Fruit fly (Drosophila melanogaster) whole organism, embryonic: ENCODE results near the gene CG9130.

Source experiments
- Aef1 ChIP-seq: fragments of 200-800 bp; sonication (Bioruptor generic); IDR thresholded peaks from 3 replicates; pipeline ENCODE4 v1.3.6; 2022; ENCODE audit warnings: missing biosample characterization, missing genetic modification characterization
- Antp ChIP-seq: fragments of 200-800 bp; sonication (Bioruptor generic); optimal IDR thresholded peaks from 3 replicates; lab custom pipeline; 2016; ENCODE audit warnings: missing biosample characterization, missing genetic modification characterization
- Blimp-1 ChIP-seq: fragments of 200-800 bp; sonication (Bioruptor generic); optimal IDR thresholded peaks from 3 replicates; lab custom pipeline; 2018; ENCODE audit warnings: missing biosample characterization, missing genetic modification characterization, mild to moderate bottlenecking, moderate library complexity, missing genetic modification reagents
- CG10147 ChIP-seq: fragments of 200-800 bp; sonication (Bioruptor generic); optimal IDR thresholded peaks from 2 replicates; lab custom pipeline; 2019; ENCODE audit warnings: missing biosample characterization, mild to moderate bottlenecking, missing genetic modification characterization, moderate library complexity
- CG11560 ChIP-seq: fragments of 200-800 bp; sonication (Bioruptor generic); IDR thresholded peaks from 3 replicates; pipeline ENCODE4 v1.3.6; 2022; ENCODE audit warnings: missing biosample characterization, missing genetic modification characterization
- CG12391 ChIP-seq: fragments of 200-800 bp; sonication (Bioruptor generic); optimal IDR thresholded peaks from 3 replicates; lab custom pipeline; 2018; ENCODE audit warnings: missing biosample characterization, mild to moderate bottlenecking, missing genetic modification characterization, moderate library complexity
- CG12942 ChIP-seq: fragments of 200-800 bp; sonication (Bioruptor generic); optimal IDR thresholded peaks from 3 replicates; lab custom pipeline; 2016; ENCODE audit warnings: missing biosample characterization, missing genetic modification characterization
- CG13775 ChIP-seq: fragments of 200-800 bp; sonication (Bioruptor generic); optimal IDR thresholded peaks from 3 replicates; lab custom pipeline; 2017; ENCODE audit warnings: missing biosample characterization, mild to moderate bottlenecking, missing genetic modification characterization
- CG14667 ChIP-seq: fragments of 200-800 bp; sonication (Bioruptor generic); IDR thresholded peaks from 2 replicates; pipeline ENCODE4 v1.3.6; 2022; ENCODE audit warnings: missing biosample characterization, missing genetic modification characterization
- CG1602 ChIP-seq: fragments of 200-800 bp; sonication (Bioruptor generic); optimal IDR thresholded peaks from 3 replicates; lab custom pipeline; 2016; ENCODE audit warnings: missing biosample characterization, missing genetic modification characterization
- CG2129 ChIP-seq: fragments of 200-800 bp; sonication (Bioruptor generic); IDR thresholded peaks from 2 replicates; pipeline ENCODE4 v1.3.6; 2022; ENCODE audit warnings: missing biosample characterization, missing genetic modification characterization; ENCODE audit not compliant: partially characterized antibody
- CG2199 ChIP-seq: fragments of 200-800 bp; sonication (Bioruptor generic); IDR thresholded peaks from 3 replicates; pipeline ENCODE4 v1.3.6; 2022; ENCODE audit warnings: missing biosample characterization, missing genetic modification characterization
- CG32532 ChIP-seq: fragments of 200-800 bp; sonication (Bioruptor generic); IDR thresholded peaks from 2 replicates; pipeline ENCODE4 v1.3.6; 2022; ENCODE audit warnings: missing biosample characterization, missing genetic modification characterization
- CG3281 ChIP-seq: fragments of 200-800 bp; sonication (Bioruptor generic); optimal IDR thresholded peaks from 3 replicates; lab custom pipeline; 2017; ENCODE audit warnings: missing biosample characterization, mild to moderate bottlenecking, missing genetic modification characterization
- CG34224 ChIP-seq: fragments of 200-800 bp; sonication (Bioruptor generic); IDR thresholded peaks from 3 replicates; pipeline ENCODE4 v1.3.6; 2022; ENCODE audit warnings: missing biosample characterization, missing genetic modification characterization; ENCODE audit not compliant: partially characterized antibody
- CG3847 ChIP-seq: fragments of 200-800 bp; sonication (Bioruptor generic); IDR thresholded peaks from 2 replicates; pipeline ENCODE4 v1.3.6; 2022; ENCODE audit warnings: missing biosample characterization, missing genetic modification characterization
- CG4707 ChIP-seq: fragments of 200-800 bp; sonication (Bioruptor generic); optimal IDR thresholded peaks from 2 replicates; lab custom pipeline; 2018; ENCODE audit warnings: missing biosample characterization, mild to moderate bottlenecking, missing genetic modification characterization, moderate library complexity
- CG6791 ChIP-seq: fragments of 200-800 bp; sonication (Bioruptor generic); IDR thresholded peaks from 3 replicates; pipeline ENCODE4 v1.3.6; 2022; ENCODE audit warnings: missing biosample characterization, missing genetic modification characterization; ENCODE audit not compliant: partially characterized antibody
- CG7987 ChIP-seq: fragments of 200-800 bp; sonication (Bioruptor generic); optimal IDR thresholded peaks from 2 replicates; lab custom pipeline; 2018; ENCODE audit warnings: missing biosample characterization, mild to moderate bottlenecking, missing genetic modification characterization, moderate library complexity
- CG9797 ChIP-seq: fragments of 200-800 bp; sonication (Bioruptor generic); optimal IDR thresholded peaks from 3 replicates; lab custom pipeline; 2018; ENCODE audit warnings: missing biosample characterization, mild to moderate bottlenecking, missing genetic modification characterization
- CG9817 ChIP-seq: fragments of 200-800 bp; sonication (Bioruptor generic); optimal IDR thresholded peaks from 2 replicates; lab custom pipeline; 2018; ENCODE audit warnings: missing biosample characterization, mild to moderate bottlenecking, missing genetic modification characterization, moderate library complexity
- CTCF ChIP-seq: fragments of 200-800 bp; sonication (Bioruptor generic); optimal IDR thresholded peaks from 2 replicates; lab custom pipeline; 2017; ENCODE audit warnings: missing biosample characterization, mild to moderate bottlenecking, missing genetic modification characterization, moderate library complexity
- CkIIα-i1 ChIP-seq: fragments of 200-800 bp; sonication (Bioruptor generic); IDR thresholded peaks from 2 replicates; pipeline ENCODE4 v1.3.6; 2022; ENCODE audit warnings: missing biosample characterization, missing genetic modification characterization
- Dek ChIP-seq: fragments of 200-800 bp; sonication (Bioruptor generic); optimal IDR thresholded peaks from 3 replicates; lab custom pipeline; 2019; ENCODE audit warnings: missing biosample characterization, mild to moderate bottlenecking, missing genetic modification characterization, moderate library complexity
- Elba2 ChIP-seq: fragments of 200-800 bp; sonication (Bioruptor generic); optimal IDR thresholded peaks from 3 replicates; lab custom pipeline; 2016; ENCODE audit warnings: missing biosample characterization, missing genetic modification characterization
- Jarid2 ChIP-seq: fragments of 200-800 bp; sonication (Bioruptor generic); optimal IDR thresholded peaks from 3 replicates; lab custom pipeline; 2017; ENCODE audit warnings: mild to moderate bottlenecking, missing biosample characterization, missing genetic modification reagents, missing genetic modification characterization
- Lpt ChIP-seq: fragments of >200 bp; optimal IDR thresholded peaks from 2 replicates; lab custom pipeline; 2018; ENCODE audit warnings: missing biosample characterization, missing genetic modification characterization
- Med ChIP-seq: fragments of 200-800 bp; sonication (Bioruptor generic); peaks from one replicate; lab custom pipeline; 2016; ENCODE audit warnings: missing biosample characterization, missing genetic modification characterization, mild to moderate bottlenecking, inconsistent platforms, moderate library complexity
- Mes4 ChIP-seq: fragments of 200-800 bp; sonication (Bioruptor generic); optimal IDR thresholded peaks from 2 replicates; lab custom pipeline; 2016; ENCODE audit warnings: missing biosample characterization, missing genetic modification characterization
- Optix ChIP-seq: fragments of 200-800 bp; sonication (Bioruptor generic); IDR thresholded peaks from 3 replicates; pipeline ENCODE4 v1.3.6; 2022; ENCODE audit warnings: missing biosample characterization, missing genetic modification characterization
- Ptx1 ChIP-seq: fragments of 200-800 bp; sonication (Bioruptor generic); IDR thresholded peaks from 2 replicates; pipeline ENCODE4 v1.3.6; 2022; ENCODE audit warnings: missing biosample characterization, missing genetic modification characterization
- Scr ChIP-seq: fragments of 200-800 bp; sonication (Bioruptor generic); IDR thresholded peaks from 2 replicates; pipeline ENCODE4 v1.3.6; 2022; ENCODE audit warnings: missing biosample characterization, missing genetic modification characterization; ENCODE audit not compliant: partially characterized antibody
- TFAM ChIP-seq: fragments of 200-800 bp; sonication (Bioruptor generic); optimal IDR thresholded peaks from 2 replicates; lab custom pipeline; 2017; ENCODE audit warnings: missing biosample characterization, missing genetic modification characterization, inconsistent platforms
- ash1 ChIP-seq: fragments of 200-800 bp; sonication (Bioruptor generic); optimal IDR thresholded peaks from 2 replicates; lab custom pipeline; 2018; ENCODE audit warnings: missing biosample characterization, mild to moderate bottlenecking, missing genetic modification characterization
- bcd ChIP-seq: fragments of 200-800 bp; sonication (Bioruptor generic); optimal IDR thresholded peaks from 2 replicates; lab custom pipeline; 2017; ENCODE audit warnings: missing biosample characterization, mild to moderate bottlenecking, missing genetic modification characterization
- esg ChIP-seq: fragments of 200-800 bp; sonication (Bioruptor generic); conservative IDR thresholded peaks from 2 replicates; pipeline ENCODE4 v1.3.6; 2022; ENCODE audit warnings: missing biosample characterization, missing genetic modification characterization
- gem ChIP-seq: fragments of 200-800 bp; sonication (Bioruptor generic); optimal IDR thresholded peaks from 2 replicates; lab custom pipeline; 2019; ENCODE audit warnings: missing biosample characterization, mild to moderate bottlenecking, missing genetic modification characterization, moderate library complexity
- grn ChIP-seq: fragments of 200-800 bp; sonication (Bioruptor generic); optimal IDR thresholded peaks from 3 replicates; lab custom pipeline; 2017; ENCODE audit warnings: missing biosample characterization, missing genetic modification characterization
- gsb ChIP-seq: fragments of 200-800 bp; sonication (Bioruptor generic); IDR thresholded peaks from 2 replicates; pipeline ENCODE4 v1.3.6; 2022; ENCODE audit warnings: missing biosample characterization, missing genetic modification characterization
- lov ChIP-seq, 2 experiments: fragments of 200-800 bp in 1 of 2; fragments of >200 bp in 1 of 2; sonication (Bioruptor generic) in 1 of 2; IDR thresholded peaks in 1 of 2; optimal IDR thresholded peaks in 1 of 2; 2 replicates in 1 of 2; 3 replicates in 1 of 2; pipeline versions ENCODE4 v1.3.6 to Lab custom; 2017 to 2022; ENCODE audit warnings: missing biosample characterization in 1 of 2, missing genetic modification characterization in 1 of 2
- luna ChIP-seq: fragments of 200-800 bp; sonication (Bioruptor generic); optimal IDR thresholded peaks from 2 replicates; lab custom pipeline; 2016; ENCODE audit warnings: missing biosample characterization, missing genetic modification characterization
- maf-S ChIP-seq: fragments of 200-800 bp; sonication (Bioruptor generic); optimal IDR thresholded peaks from 2 replicates; lab custom pipeline; 2016; ENCODE audit warnings: missing biosample characterization, missing genetic modification characterization
- pnt ChIP-seq: fragments of 200-800 bp; sonication (Bioruptor generic); optimal IDR thresholded peaks from 3 replicates; lab custom pipeline; 2016; ENCODE audit warnings: missing biosample characterization, missing genetic modification characterization
- rib ChIP-seq: fragments of 200-800 bp; sonication (Bioruptor generic); IDR thresholded peaks from 2 replicates; pipeline ENCODE4 v1.3.6; 2022; ENCODE audit warnings: missing biosample characterization, missing genetic modification characterization
- scrt ChIP-seq: fragments of 200-800 bp; sonication (Bioruptor generic); optimal IDR thresholded peaks from 2 replicates; lab custom pipeline; 2018; ENCODE audit warnings: missing biosample characterization, mild to moderate bottlenecking, missing genetic modification characterization, moderate library complexity
- shn ChIP-seq: fragments of 200-800 bp; sonication (Bioruptor generic); optimal IDR thresholded peaks from 3 replicates; lab custom pipeline; 2016; ENCODE audit warnings: missing biosample characterization, missing genetic modification characterization
- sna ChIP-seq: fragments of 200-800 bp; sonication (Bioruptor generic); IDR thresholded peaks from 2 replicates; pipeline ENCODE4 v1.3.6; 2022; ENCODE audit warnings: missing biosample characterization, missing genetic modification characterization; ENCODE audit not compliant: partially characterized antibody
- trh ChIP-seq: fragments of 200-800 bp; sonication (Bioruptor generic); optimal IDR thresholded peaks from 2 replicates; lab custom pipeline; 2016; ENCODE audit warnings: missing biosample characterization, missing genetic modification characterization
- unc-4 ChIP-seq: fragments of 200-800 bp; sonication (Bioruptor generic); IDR thresholded peaks from 2 replicates; pipeline ENCODE4 v1.3.6; 2022; ENCODE audit warnings: missing biosample characterization, missing genetic modification characterization; ENCODE audit not compliant: partially characterized antibody
- unpg ChIP-seq: fragments of 200-800 bp; sonication (Bioruptor generic); optimal IDR thresholded peaks from 3 replicates; lab custom pipeline; 2018; ENCODE audit warnings: missing biosample characterization, mild to moderate bottlenecking, missing genetic modification characterization, moderate library complexity
- zf30C ChIP-seq: fragments of 200-800 bp; sonication (Bioruptor generic); optimal IDR thresholded peaks from 3 replicates; lab custom pipeline; 2018; ENCODE audit warnings: missing biosample characterization, mild to moderate bottlenecking, missing genetic modification characterization

CG9130 gene

DNA sequence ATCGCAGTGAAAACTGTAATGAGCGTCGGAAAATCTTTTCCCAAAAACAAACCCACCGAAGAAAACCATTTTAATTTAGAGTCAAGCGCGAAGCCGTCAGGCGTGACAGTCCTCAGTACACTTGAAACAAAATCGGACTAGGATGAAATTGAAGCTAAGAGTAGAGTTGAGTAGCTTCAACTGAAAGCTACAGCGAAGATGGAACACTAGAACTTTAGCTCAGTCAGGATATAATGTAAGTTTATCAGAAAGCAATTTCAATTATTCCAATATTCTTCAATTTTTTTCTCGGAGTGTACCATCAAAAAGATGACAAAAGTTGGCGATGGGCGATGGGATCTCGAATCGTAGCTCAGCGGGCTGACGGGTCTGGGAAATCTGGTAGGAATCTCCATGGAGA is 35.4 kb upstream of the CG9130 start (continued):
- TF ChIP-seq Jarid2, result no peak
- no peak for TF ChIP-seq CG1602 (GFP tag; lab: Kevin White, UChicago)
- no peak for TF ChIP-seq CG3847
- peak; percentile 58 for TF ChIP-seq unpg (GFP tag; lab: Kevin White, UChicago)
- TF ChIP-seq unc-4 (GFP tag; lab: Robert Waterston, UW), result no peak
- no peak for TF ChIP-seq luna (GFP tag; lab: Kevin White, UChicago)
- no peak for TF ChIP-seq CG2199 (GFP tag; lab: Robert Waterston, UW)
- no peak for TF ChIP-seq Scr (GFP tag; lab: Robert Waterston, UW)
- TF ChIP-seq gem (tag; lab: Kevin White, UChicago), result peak; percentile 65
- no peak for TF ChIP-seq CG3281 (GFP tag; lab: Kevin White, UChicago)
- peak; percentile 20 for TF ChIP-seq Antp (GFP tag; lab: Kevin White, UChicago)
- TF ChIP-seq Mes4 (GFP tag; lab: Kevin White, UChicago), result no peak
- no peak for TF ChIP-seq rib (GFP tag; lab: Robert Waterston, UW)
- no peak for TF ChIP-seq CG9797 (GFP tag; lab: Kevin White, UChicago)
- no peak for TF ChIP-seq CG13775 (GFP tag; lab: Kevin White, UChicago)
- no peak for TF ChIP-seq CG6791 (GFP tag; lab: Robert Waterston, UW)
- no peak for TF ChIP-seq zf30C (GFP tag; lab: Kevin White, UChicago)
- no peak for TF ChIP-seq CkIIα-i1 (GFP tag; lab: Robert Waterston, UW)
- TF ChIP-seq CG34224 (GFP tag; lab: Robert Waterston, UW), result no peak
- TF ChIP-seq CTCF (GFP tag; lab: Kevin White, UChicago), result no peak
- TF ChIP-seq CG10147 (GFP tag; lab: Kevin White, UChicago), result no peak
- no peak for TF ChIP-seq Dek (tag; lab: Kevin White, UChicago)
- TF ChIP-seq CG32532 (GFP tag; lab: Robert Waterston, UW), result 0 out of 2 replicates have a peak, but pooled peaks have one; percentile 17
- TF ChIP-seq scrt, result no peak
- TF ChIP-seq ash1 (GFP tag; lab: Kevin White, UChicago), result no peak
- TF ChIP-seq grn (GFP tag; lab: Kevin White, UChicago), result no peak
- TF ChIP-seq sna (GFP tag; lab: Robert Waterston, UW), result no peak
- peak; percentile 24 for TF ChIP-seq pnt (GFP tag; lab: Kevin White, UChicago)
- peak; percentile 54 for TF ChIP-seq Ptx1
- TF ChIP-seq CG11560 (tag; lab: Robert Waterston, UW), result no peak
- TF ChIP-seq shn (GFP tag; lab: Kevin White, UChicago), result no peak
- TF ChIP-seq CG14667 (GFP tag; lab: Robert Waterston, UW), result no peak
- TF ChIP-seq Optix, result no peak
- no peak for TF ChIP-seq CG4707
- TF ChIP-seq lov (optimal IDR thresholded peaks at IDR 0.05; lab: Kevin White, UChicago), result no peak
- no peak for TF ChIP-seq lov (GFP tag; IDR thresholded peaks at IDR 0.05; lab: Robert Waterston, UW)
- TF ChIP-seq esg (GFP tag; lab: Robert Waterston, UW), result peak; percentile 29
- TF ChIP-seq bcd (GFP tag; lab: Kevin White, UChicago), result peak; percentile 18
- TF ChIP-seq Blimp-1 (GFP tag; lab: Kevin White, UChicago), result peak; percentile 69
- TF ChIP-seq TFAM (GFP tag; lab: Kevin White, UChicago), result no peak
- peak; percentile 73 for TF ChIP-seq Med (GFP tag; lab: Kevin White, UChicago)
- TF ChIP-seq Aef1 (GFP tag; lab: Robert Waterston, UW), result 0 out of 3 replicates have a peak, but pooled peaks have one; percentile 25
- peak; percentile 42 for TF ChIP-seq CG12391
- TF ChIP-seq CG9817, result no peak
- no peak for TF ChIP-seq CG2129 (GFP tag; lab: Robert Waterston, UW)
- no peak for TF ChIP-seq trh
- TF ChIP-seq CG12942 (GFP tag; lab: Kevin White, UChicago), result no peak
- no peak for TF ChIP-seq CG7987 (GFP tag; lab: Kevin White, UChicago)
- TF ChIP-seq maf-S, result no peak
- TF ChIP-seq Elba2, result no peak
- no peak for TF ChIP-seq gsb (GFP tag; lab: Robert Waterston, UW)
- no peak for TF ChIP-seq Lpt (GFP tag; lab: Kevin White, UChicago)
